Fruit fly (Drosophila melanogaster): Measurements from ENCODE around the gene bon.
A peak's percentile ranks its signal among the peaks of the same experiment; 100 is the strongest.

Gene bon

DNA sequence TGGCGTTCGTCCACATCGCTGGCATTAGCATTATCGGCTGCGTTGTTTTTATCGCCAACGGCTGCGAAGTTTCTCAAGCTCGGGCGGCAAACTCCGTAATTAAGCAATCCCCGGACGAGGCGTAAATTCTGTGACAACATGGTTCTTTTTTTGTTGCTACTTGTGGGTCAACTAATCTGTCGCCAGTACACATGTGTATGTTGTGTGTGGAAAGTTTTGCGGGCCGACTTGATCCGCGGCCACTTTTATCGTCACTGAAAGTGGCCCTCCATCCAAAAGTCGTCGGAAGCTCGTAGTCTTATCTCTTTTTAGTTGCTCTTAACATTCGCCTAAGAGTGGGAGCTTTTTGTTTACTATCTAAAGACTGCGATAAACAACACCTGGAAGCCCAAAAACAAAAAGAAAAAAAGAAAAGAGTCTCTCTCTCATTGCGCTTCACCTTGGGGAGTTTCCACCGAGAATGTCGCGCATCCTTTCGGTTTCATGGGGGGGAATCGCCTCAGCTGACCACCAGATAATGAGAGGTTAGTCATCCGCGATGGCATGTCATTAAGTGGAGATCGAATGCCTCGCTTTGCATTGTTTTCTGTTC, 29.0 kb upstream of the bon start, which contains the start of gene CG10877:
Gene CG10877 (minus strand): TSS at position 238 of the 592 bp plus-strand sequence.
- peak; percentile 33 for TF ChIP-seq dsx (GFP tag; optimal IDR thresholded peaks at IDR 0.05; ENCODE audit: poor library complexity, severe bottlenecking)
- TF ChIP-seq svp (GFP tag), result no peak
- peak; percentile 1 for TF ChIP-seq CG6276 (GFP tag; optimal IDR thresholded peaks at IDR 0.05)
- no peak for TF ChIP-seq CG11762 (GFP tag; optimal IDR thresholded peaks at IDR 0.05; ENCODE audit: insufficient read depth)
- no peak for TF ChIP-seq salr (GFP tag; optimal IDR thresholded peaks at IDR 0.05)
- peak; percentile 68 for TF ChIP-seq Eip78C (GFP tag)
- no peak for TF ChIP-seq CG3919 (GFP tag; optimal IDR thresholded peaks at IDR 0.05)
- no peak for TF ChIP-seq fd59A (GFP tag; optimal IDR thresholded peaks at IDR 0.05)
- no peak for TF ChIP-seq achi (GFP tag; optimal IDR thresholded peaks at IDR 0.05)
- peak; percentile 87 for TF ChIP-seq Blimp-1 (GFP tag; optimal IDR thresholded peaks at IDR 0.05)
- peak; percentile 57 to 59 for TF ChIP-seq ss (GFP tag; optimal IDR thresholded peaks at IDR 0.05)
- no peak for TF ChIP-seq CG8319 (GFP tag; optimal IDR thresholded peaks at IDR 0.05)
- no peak for TF ChIP-seq Met (GFP tag; optimal IDR thresholded peaks at IDR 0.05)
- TF ChIP-seq fkh (GFP tag; optimal IDR thresholded peaks at IDR 0.05), result peak; percentile 15
- TF ChIP-seq CG11294 (GFP tag; IDR thresholded peaks at IDR 0.05), result no peak
- TF ChIP-seq eg (GFP tag; IDR thresholded peaks at IDR 0.05), result no peak
- TF ChIP-seq CG6808 (GFP tag; optimal IDR thresholded peaks at IDR 0.05), result peak; percentile 42
- no peak for TF ChIP-seq CG3032 (tag; optimal IDR thresholded peaks at IDR 0.05)
- peak; percentile 30 for TF ChIP-seq net (GFP tag; optimal IDR thresholded peaks at IDR 0.05)
- no peak for TF ChIP-seq Smox (GFP tag; optimal IDR thresholded peaks at IDR 0.05)
- peak; percentile 64 for TF ChIP-seq vri (GFP tag; optimal IDR thresholded peaks at IDR 0.05)

DNA sequence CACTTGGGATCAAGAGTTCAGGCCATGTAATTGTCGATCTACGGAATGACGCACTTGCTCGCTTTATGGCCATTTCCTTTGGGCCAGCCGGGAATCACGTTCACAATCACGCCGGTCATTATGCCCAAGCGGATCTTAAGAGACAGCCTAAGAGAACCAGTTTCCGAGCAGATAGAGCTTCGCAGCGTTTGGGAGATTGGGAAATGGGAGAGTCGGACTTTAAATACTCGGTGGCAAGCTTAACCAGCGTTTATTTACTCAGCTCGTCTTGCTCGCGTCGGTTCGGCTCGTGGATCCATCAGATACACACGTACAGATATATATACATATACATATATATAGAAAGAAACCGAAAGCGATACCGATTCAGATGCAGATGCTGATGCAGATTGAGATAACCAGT, 27.4 kb upstream of the bon start:
- TF ChIP-seq Eip93F (GFP tag; optimal IDR thresholded peaks at IDR 0.05), result peak; percentile 29
- peak; percentile 20 for TF ChIP-seq CG6276 (GFP tag; optimal IDR thresholded peaks at IDR 0.05)
- peak; percentile 81 for TF ChIP-seq CG6854 (GFP tag; optimal IDR thresholded peaks at IDR 0.05)
- no peak for TF ChIP-seq CG11762 (GFP tag; optimal IDR thresholded peaks at IDR 0.05; ENCODE audit: insufficient read depth)
- TF ChIP-seq esn (GFP tag; optimal IDR thresholded peaks at IDR 0.05), result no peak
- no peak for TF ChIP-seq spab (GFP tag; optimal IDR thresholded peaks at IDR 0.05)
- TF ChIP-seq Sox14 (GFP tag; optimal IDR thresholded peaks at IDR 0.05), result peak; percentile 2
- TF ChIP-seq svp (GFP tag), result peak; percentile 89
- peak; percentile 37 for TF ChIP-seq Sox102F (GFP tag; optimal IDR thresholded peaks at IDR 0.05)
- TF ChIP-seq CG1621 (tag; optimal IDR thresholded peaks at IDR 0.05), result peak; percentile 47
- peak; percentile 49 for TF ChIP-seq vri (GFP tag; optimal IDR thresholded peaks at IDR 0.05)
- TF ChIP-seq ss (GFP tag; optimal IDR thresholded peaks at IDR 0.05), result peak; percentile 49 to 51
- peak; percentile 39 for TF ChIP-seq Eip75B (GFP tag; optimal IDR thresholded peaks at IDR 0.05)
- peak; percentile 35 for TF ChIP-seq CG16779 (tag; optimal IDR thresholded peaks at IDR 0.05)
- TF ChIP-seq dsx (GFP tag; optimal IDR thresholded peaks at IDR 0.05; ENCODE audit: poor library complexity, severe bottlenecking), result peak; percentile 27
- TF ChIP-seq Blimp-1 (GFP tag; optimal IDR thresholded peaks at IDR 0.05), result peak; percentile 97
- TF ChIP-seq CG11902 (GFP tag; optimal IDR thresholded peaks at IDR 0.05), result no peak
- TF ChIP-seq Eip78C (GFP tag), result peak; percentile 73
- TF ChIP-seq CG8119 (GFP tag; IDR thresholded peaks at IDR 0.05), result peak; percentile 44; the same call in 1 of the 3 replicates
- no peak for TF ChIP-seq fd85E (GFP tag; optimal IDR thresholded peaks at IDR 0.05)
- TF ChIP-seq CG9139 (GFP tag; optimal IDR thresholded peaks at IDR 0.05), result peak; percentile 54
- peak; percentile 2 for TF ChIP-seq CG32006 (GFP tag; optimal IDR thresholded peaks at IDR 0.05)
- TF ChIP-seq CG6163 (GFP tag; IDR thresholded peaks at IDR 0.05), result peak; percentile 47; the same call in 1 of the 3 replicates

Data from whole organism, prepupa.